Fruit fly (Drosophila melanogaster) whole organism, embryonic: ENCODE measurements around the gene Spt6.

Source experiments
- Atf-2 ChIP-seq: fragments of 200-800 bp; sonication (Bioruptor generic); optimal IDR thresholded peaks from 2 replicates; lab custom pipeline; 2016; ENCODE audit warnings: missing biosample characterization, missing genetic modification characterization
- Bgb ChIP-seq: fragments of 200-800 bp; sonication (Bioruptor generic); IDR thresholded peaks from 2 replicates; pipeline ENCODE4 v1.3.6; 2022; ENCODE audit warnings: missing biosample characterization, missing genetic modification characterization; ENCODE audit not compliant: partially characterized antibody
- Blimp-1 ChIP-seq: fragments of 200-800 bp; sonication (Bioruptor generic); optimal IDR thresholded peaks from 3 replicates; lab custom pipeline; 2018; ENCODE audit warnings: missing biosample characterization, missing genetic modification characterization, mild to moderate bottlenecking, moderate library complexity, missing genetic modification reagents
- CG10366 ChIP-seq: fragments of 200-800 bp; sonication (Bioruptor generic); IDR thresholded peaks from 2 replicates; pipeline ENCODE4 v1.3.6; 2022; ENCODE audit warnings: missing biosample characterization, missing genetic modification characterization
- CG11398 ChIP-seq: fragments of 200-800 bp; sonication (Bioruptor generic); optimal IDR thresholded peaks from 2 replicates; lab custom pipeline; 2016; ENCODE audit warnings: missing biosample characterization, missing genetic modification characterization
- CG12155 ChIP-seq: fragments of 200-800 bp; sonication (Bioruptor generic); optimal IDR thresholded peaks from 3 replicates; lab custom pipeline; 2016; ENCODE audit warnings: missing biosample characterization, missing genetic modification characterization
- CG12299 ChIP-seq: fragments of 200-800 bp; sonication (Bioruptor generic); optimal IDR thresholded peaks from 2 replicates; lab custom pipeline; 2018; ENCODE audit warnings: missing biosample characterization, mild to moderate bottlenecking, missing genetic modification characterization
- CG13296 ChIP-seq: fragments of 200-800 bp; sonication (Bioruptor generic); optimal IDR thresholded peaks from 3 replicates; lab custom pipeline; 2018; ENCODE audit warnings: missing biosample characterization, mild to moderate bottlenecking, missing genetic modification characterization
- CG1603 ChIP-seq: fragments of 200-800 bp; sonication (Bioruptor generic); optimal IDR thresholded peaks from 2 replicates; lab custom pipeline; 2019; ENCODE audit warnings: missing biosample characterization, mild to moderate bottlenecking, missing genetic modification characterization, moderate library complexity
- CG1832 ChIP-seq: fragments of 200-800 bp; sonication (Bioruptor generic); optimal IDR thresholded peaks from 2 replicates; lab custom pipeline; 2017; ENCODE audit warnings: missing biosample characterization, mild to moderate bottlenecking, missing genetic modification characterization, inconsistent platforms
- CG2712 ChIP-seq: fragments of 200-800 bp; optimal IDR thresholded peaks from 3 replicates; lab custom pipeline; 2019; ENCODE audit warnings: missing biosample characterization, mild to moderate bottlenecking, missing genetic modification characterization, moderate library complexity
- CG30431 ChIP-seq: fragments of 200-800 bp; sonication (Bioruptor generic); optimal IDR thresholded peaks from 2 replicates; lab custom pipeline; 2017; ENCODE audit warnings: missing biosample characterization, missing genetic modification characterization
- CG3163 ChIP-seq: fragments of 200-800 bp; sonication (Bioruptor generic); optimal IDR thresholded peaks from 3 replicates; lab custom pipeline; 2016; ENCODE audit warnings: missing biosample characterization, missing genetic modification characterization
- CG32767 ChIP-seq: fragments of 200-800 bp; sonication (Bioruptor generic); IDR thresholded peaks from 2 replicates; pipeline ENCODE4 v1.3.6; 2022; ENCODE audit warnings: missing biosample characterization, missing genetic modification characterization
- CG3281 ChIP-seq: fragments of 200-800 bp; sonication (Bioruptor generic); optimal IDR thresholded peaks from 3 replicates; lab custom pipeline; 2017; ENCODE audit warnings: missing biosample characterization, mild to moderate bottlenecking, missing genetic modification characterization
- CG3407 ChIP-seq: fragments of 200-800 bp; sonication (Bioruptor generic); optimal IDR thresholded peaks from 2 replicates; lab custom pipeline; 2018; ENCODE audit warnings: missing biosample characterization, mild to moderate bottlenecking, missing genetic modification characterization
- CG5245 ChIP-seq: fragments of 200-800 bp; sonication (Bioruptor generic); optimal IDR thresholded peaks from 3 replicates; lab custom pipeline; 2016; ENCODE audit warnings: missing biosample characterization, missing genetic modification characterization
- CG6175 ChIP-seq: fragments of 200-800 bp; sonication (Bioruptor generic); IDR thresholded peaks from 3 replicates; pipeline ENCODE4 v1.3.6; 2022; ENCODE audit warnings: missing biosample characterization, missing genetic modification characterization
- CG6791 ChIP-seq: fragments of 200-800 bp; sonication (Bioruptor generic); IDR thresholded peaks from 3 replicates; pipeline ENCODE4 v1.3.6; 2022; ENCODE audit warnings: missing biosample characterization, missing genetic modification characterization; ENCODE audit not compliant: partially characterized antibody
- CG7372 ChIP-seq: fragments of 200-800 bp; sonication (Bioruptor generic); IDR thresholded peaks from 2 replicates; pipeline ENCODE4 v1.3.6; 2022; ENCODE audit warnings: missing biosample characterization, missing genetic modification characterization
- CG8944 ChIP-seq: fragments of 200-800 bp; sonication (Bioruptor generic); optimal IDR thresholded peaks from 3 replicates; lab custom pipeline; 2016; ENCODE audit warnings: missing biosample characterization, missing genetic modification characterization
- CG9609 ChIP-seq: fragments of 200-800 bp; sonication (Bioruptor generic); optimal IDR thresholded peaks from 3 replicates; lab custom pipeline; 2016; ENCODE audit warnings: missing biosample characterization, missing genetic modification characterization
- CG9817 ChIP-seq: fragments of 200-800 bp; sonication (Bioruptor generic); optimal IDR thresholded peaks from 2 replicates; lab custom pipeline; 2018; ENCODE audit warnings: missing biosample characterization, mild to moderate bottlenecking, missing genetic modification characterization, moderate library complexity
- CoRest ChIP-seq: fragments of 200-800 bp; sonication (Bioruptor generic); optimal IDR thresholded peaks from 3 replicates; lab custom pipeline; 2018; ENCODE audit warnings: missing biosample characterization, mild to moderate bottlenecking, missing genetic modification characterization, moderate library complexity
- Dbx ChIP-seq: fragments of 200-800 bp; sonication (Bioruptor generic); IDR thresholded peaks from 3 replicates; pipeline ENCODE4 v1.3.6; 2022; ENCODE audit warnings: missing biosample characterization, missing genetic modification characterization
- Fer1 ChIP-seq: fragments of 200-800 bp; sonication (Bioruptor generic); optimal IDR thresholded peaks from 2 replicates; lab custom pipeline; 2017; ENCODE audit warnings: missing biosample characterization, mild to moderate bottlenecking, missing genetic modification characterization
- GATAe ChIP-seq: fragments of 200-800 bp; sonication (Bioruptor generic); conservative IDR thresholded peaks from 2 replicates; pipeline ENCODE4 v1.3.6; 2022; ENCODE audit warnings: missing biosample characterization, missing genetic modification characterization
- HLH54F ChIP-seq: fragments of 200-800 bp; sonication (Bioruptor generic); optimal IDR thresholded peaks from 3 replicates; lab custom pipeline; 2016; ENCODE audit warnings: missing biosample characterization, missing genetic modification characterization
- Mes4 ChIP-seq: fragments of 200-800 bp; sonication (Bioruptor generic); optimal IDR thresholded peaks from 2 replicates; lab custom pipeline; 2016; ENCODE audit warnings: missing biosample characterization, missing genetic modification characterization
- NFAT ChIP-seq: fragments of 200-800 bp; sonication (Bioruptor generic); IDR thresholded peaks from 2 replicates; pipeline ENCODE4 v1.3.6; 2022; ENCODE audit warnings: missing biosample characterization, missing genetic modification characterization
- NfI ChIP-seq: fragments of 200-800 bp; sonication (Bioruptor generic); optimal IDR thresholded peaks from 3 replicates; lab custom pipeline; 2018; ENCODE audit warnings: missing biosample characterization, mild to moderate bottlenecking, missing genetic modification characterization, moderate library complexity
- Ptx1 ChIP-seq: fragments of 200-800 bp; sonication (Bioruptor generic); IDR thresholded peaks from 2 replicates; pipeline ENCODE4 v1.3.6; 2022; ENCODE audit warnings: missing biosample characterization, missing genetic modification characterization
- bbx ChIP-seq: fragments of 200-800 bp; sonication (Bioruptor generic); IDR thresholded peaks from 2 replicates; pipeline ENCODE4 v1.3.6; 2022; ENCODE audit warnings: missing biosample characterization, missing genetic modification characterization; ENCODE audit not compliant: partially characterized antibody
- br ChIP-seq: fragments of >200 bp; optimal IDR thresholded peaks from 2 replicates; lab custom pipeline; 2017
- cas ChIP-seq: fragments of 200-800 bp; sonication (Bioruptor generic); IDR thresholded peaks from 2 replicates; pipeline ENCODE4 v1.3.6; 2022; ENCODE audit warnings: missing biosample characterization, missing genetic modification characterization
- cg ChIP-seq: fragments of 200-800 bp; sonication (Bioruptor generic); optimal IDR thresholded peaks from 3 replicates; lab custom pipeline; 2019; ENCODE audit warnings: missing biosample characterization, mild to moderate bottlenecking, missing genetic modification characterization, moderate library complexity
- dpn ChIP-seq, 2 experiments: fragments of 200-800 bp; sonication (Bioruptor generic); optimal IDR thresholded peaks; 3 replicates each; lab custom pipeline; 2016; ENCODE audit warnings: missing biosample characterization in 2 of 2, missing genetic modification characterization in 2 of 2
- fd3F ChIP-seq: fragments of 200-800 bp; sonication (Bioruptor generic); optimal IDR thresholded peaks from 2 replicates; lab custom pipeline; 2018; ENCODE audit warnings: missing biosample characterization, mild to moderate bottlenecking, missing genetic modification characterization, moderate library complexity
- fu2 ChIP-seq: fragments of 200-800 bp; sonication (Bioruptor generic); optimal IDR thresholded peaks from 2 replicates; lab custom pipeline; 2016; ENCODE audit warnings: missing biosample characterization, missing genetic modification characterization
- gsb ChIP-seq: fragments of 200-800 bp; sonication (Bioruptor generic); IDR thresholded peaks from 2 replicates; pipeline ENCODE4 v1.3.6; 2022; ENCODE audit warnings: missing biosample characterization, missing genetic modification characterization
- insv ChIP-seq, 2 experiments: fragments of 200-800 bp; sonication (Bioruptor generic); optimal IDR thresholded peaks; 3 replicates each; lab custom pipeline; 2016 to 2018; ENCODE audit warnings: missing biosample characterization in 2 of 2, missing genetic modification characterization in 2 of 2
- knrl ChIP-seq: fragments of 200-800 bp; sonication (Bioruptor generic); IDR thresholded peaks from 3 replicates; pipeline ENCODE4 v1.3.6; 2022; ENCODE audit warnings: missing biosample characterization, missing genetic modification characterization; ENCODE audit not compliant: partially characterized antibody
- lov ChIP-seq, 2 experiments: fragments of 200-800 bp in 1 of 2; fragments of >200 bp in 1 of 2; sonication (Bioruptor generic) in 1 of 2; IDR thresholded peaks in 1 of 2; optimal IDR thresholded peaks in 1 of 2; 2 replicates in 1 of 2; 3 replicates in 1 of 2; pipeline versions ENCODE4 v1.3.6 to Lab custom; 2017 to 2022; ENCODE audit warnings: missing biosample characterization in 1 of 2, missing genetic modification characterization in 1 of 2
- phol ChIP-seq: fragments of 200-800 bp; sonication (Bioruptor generic); optimal IDR thresholded peaks from 3 replicates; lab custom pipeline; 2018; ENCODE audit warnings: missing biosample characterization, mild to moderate bottlenecking, missing genetic modification characterization, moderate library complexity
- prd ChIP-seq, 3 experiments: fragments of >200 bp in 2 of 3; fragments of 200-800 bp in 1 of 3; sonication (Bioruptor generic) in 1 of 3; optimal IDR thresholded peaks in 2 of 3; IDR thresholded peaks in 1 of 3; 2 replicates in 2 of 3; 3 replicates in 1 of 3; pipeline versions ENCODE4 v1.3.6 to Lab custom; 2017 to 2022; ENCODE audit warnings: missing biosample characterization in 1 of 3, missing genetic modification characterization in 1 of 3
- ro ChIP-seq: fragments of 200-800 bp; sonication (Bioruptor generic); IDR thresholded peaks from 2 replicates; pipeline ENCODE4 v1.3.6; 2022; ENCODE audit warnings: missing biosample characterization, missing genetic modification characterization
- scrt ChIP-seq: fragments of 200-800 bp; sonication (Bioruptor generic); optimal IDR thresholded peaks from 2 replicates; lab custom pipeline; 2018; ENCODE audit warnings: missing biosample characterization, mild to moderate bottlenecking, missing genetic modification characterization, moderate library complexity
- unpg ChIP-seq: fragments of 200-800 bp; sonication (Bioruptor generic); optimal IDR thresholded peaks from 3 replicates; lab custom pipeline; 2018; ENCODE audit warnings: missing biosample characterization, mild to moderate bottlenecking, missing genetic modification characterization, moderate library complexity
- zen2 ChIP-seq: fragments of 200-800 bp; sonication (Bioruptor generic); IDR thresholded peaks from 3 replicates; pipeline ENCODE4 v1.3.6; 2022; ENCODE audit warnings: missing biosample characterization, missing genetic modification characterization; ENCODE audit not compliant: partially characterized antibody

The Spt6 gene

dm6 chrX:6287842-6288241 is 20.2 kb downstream of the Spt6 start, which contains the start of the genes Top3beta and wuho (continued):
- TF ChIP-seq phol (peak; percentile 56), Blimp-1 (GFP tag; lab: Kevin White, UChicago) (no peak), knrl (GFP tag; lab: Robert Waterston, UW) (peak; percentile 59), Dbx (GFP tag; lab: Robert Waterston, UW) (peak; percentile 62; the same call in 2 of the 3 replicates), CG3281 (GFP tag; lab: Kevin White, UChicago) (peak; percentile 45), fu2 (GFP tag; lab: Kevin White, UChicago) (no peak), gsb (GFP tag; lab: Robert Waterston, UW) (no peak), CG9609 (GFP tag; lab: Kevin White, UChicago) (no peak), Bgb (GFP tag; lab: Robert Waterston, UW) (peak; percentile 83), NfI (GFP tag; lab: Kevin White, UChicago) (peak; percentile 33), lov (optimal IDR thresholded peaks at IDR 0.05; lab: Kevin White, UChicago) (no peak), lov (GFP tag; IDR thresholded peaks at IDR 0.05; lab: Robert Waterston, UW) (no peak), CG6791 (GFP tag; lab: Robert Waterston, UW) (peak; percentile 79), CG11398 (GFP tag; lab: Kevin White, UChicago) (no peak), CG9817 (no peak), br (lab: Kevin White, UChicago) (no peak), CG6175 (GFP tag; lab: Robert Waterston, UW) (no peak), CG1832 (GFP tag; lab: Kevin White, UChicago) (no peak), CG32767 (GFP tag; lab: Robert Waterston, UW) (0 out of 2 replicates have a peak, but pooled peaks have one; percentile 13), CG7372 (GFP tag; lab: Robert Waterston, UW) (no peak), dpn (GFP tag; optimal IDR thresholded peaks at IDR 0.05; lab: Kevin White, UChicago) (peak; percentile 51 to 60), cg (GFP tag; lab: Kevin White, UChicago) (peak; percentile 80), Mes4 (peak; percentile 7), insv (GFP tag; optimal IDR thresholded peaks at IDR 0.05; lab: Kevin White, UChicago) (peak in 1 of 2 experiments; percentile 80), NFAT (GFP tag; lab: Robert Waterston, UW) (0 out of 2 replicates have a peak, but pooled peaks have one; percentile 20), CG8944 (GFP tag; lab: Kevin White, UChicago) (peak; percentile 16), Atf-2 (peak; percentile 13), CG30431 (GFP tag; lab: Kevin White, UChicago) (no peak), scrt (no peak), CG2712 (tag; lab: Kevin White, UChicago) (peak; percentile 55), GATAe (GFP tag; lab: Robert Waterston, UW) (no peak), CG12155 (GFP tag; lab: Kevin White, UChicago) (peak; percentile 87), CG5245 (GFP tag; lab: Kevin White, UChicago) (no peak), CoRest (peak; percentile 32), HLH54F (GFP tag; lab: Kevin White, UChicago) (peak; percentile 39), CG1603 (tag; lab: Kevin White, UChicago) (peak; percentile 93), zen2 (GFP tag; lab: Robert Waterston, UW) (0 out of 3 replicates have a peak, but pooled peaks have one; percentile 65), Fer1 (GFP tag; lab: Kevin White, UChicago) (peak; percentile 68), CG13296 (GFP tag; lab: Kevin White, UChicago) (no peak), CG10366 (GFP tag; lab: Robert Waterston, UW) (no peak), CG3407 (GFP tag; lab: Kevin White, UChicago) (no peak), CG3163 (GFP tag; lab: Kevin White, UChicago) (peak; percentile 61), CG12299 (peak; percentile 44), fd3F (no peak), Ptx1 (GFP tag; lab: Robert Waterston, UW) (peak; percentile 34; the same call in 1 of the 2 replicates), unpg (GFP tag; lab: Kevin White, UChicago) (peak; percentile 28), ro (no peak), prd (optimal IDR thresholded peaks at IDR 0.05; lab: Kevin White, UChicago) (no peak), prd (GFP tag; IDR thresholded peaks at IDR 0.05; lab: Robert Waterston, UW) (0 out of 3 replicates have a peak, but pooled peaks have one; percentile 35), cas (GFP tag; lab: Robert Waterston, UW) (no peak), bbx (GFP tag; lab: Robert Waterston, UW) (peak; percentile 79)
